Fruit fly (Drosophila melanogaster) whole organism, wandering third instar larva: Measurements from ENCODE around the gene eIF3f1.

Experiments
- Abd-B ChIP-seq: fragments of >200 bp; optimal IDR thresholded peaks from 2 replicates; lab custom pipeline; 2017; ENCODE audit warnings: missing biosample characterization, missing genetic modification characterization
- CG32264 ChIP-seq: fragments of 200-800 bp; sonication (Bioruptor generic); optimal IDR thresholded peaks from 2 replicates; lab custom pipeline; 2016; ENCODE audit warnings: missing biosample characterization, missing genetic modification characterization
- CG9705 ChIP-seq: fragments of 200-800 bp; sonication (Bioruptor generic); optimal IDR thresholded peaks from 2 replicates; lab custom pipeline; 2018; ENCODE audit warnings: missing biosample characterization, mild to moderate bottlenecking, missing genetic modification characterization
- CrebA ChIP-seq: fragments of 200-800 bp; sonication (Bioruptor generic); optimal IDR thresholded peaks from 2 replicates; lab custom pipeline; 2016; ENCODE audit warnings: missing biosample characterization, mild to moderate bottlenecking, missing genetic modification characterization, borderline replicate concordance
- Dfd ChIP-seq: fragments of >200 bp; optimal IDR thresholded peaks from 2 replicates; lab custom pipeline; 2017; ENCODE audit warnings: missing biosample characterization, missing genetic modification characterization
- Dif ChIP-seq: fragments of 200-275, 200-300 bp; sonication (Bioruptor generic); optimal IDR thresholded peaks from 2 replicates; lab custom pipeline; 2018; ENCODE audit warnings: missing biosample characterization, missing genetic modification characterization; ENCODE audit not compliant: partially characterized antibody
- GATAd ChIP-seq: sonication (Bioruptor generic); optimal IDR thresholded peaks from 2 replicates; lab custom pipeline; 2016; ENCODE audit warnings: missing biosample characterization, missing genetic modification characterization
- HLH106 ChIP-seq: fragments of 200-800 bp; optimal IDR thresholded peaks from 3 replicates; lab custom pipeline; 2019; ENCODE audit warnings: missing biosample characterization, mild to moderate bottlenecking, missing genetic modification characterization, moderate library complexity
- Hnf4 ChIP-seq: fragments of 200-800 bp; sonication (Bioruptor generic); optimal IDR thresholded peaks from 2 replicates; lab custom pipeline; 2016; ENCODE audit warnings: missing biosample characterization, mild to moderate bottlenecking, missing genetic modification characterization
- Hr78 ChIP-seq: fragments of >200 bp; optimal IDR thresholded peaks from 2 replicates; lab custom pipeline; 2017; ENCODE audit warnings: missing biosample characterization, missing genetic modification characterization
- Hr83 ChIP-seq: fragments of 200-300 bp; sonication (Bioruptor generic); optimal IDR thresholded peaks from 2 replicates; lab custom pipeline; 2016; ENCODE audit warnings: missing biosample characterization, mild to moderate bottlenecking, missing genetic modification characterization, moderate library complexity; ENCODE audit not compliant: poor library complexity, severe bottlenecking
- Jra ChIP-seq: sonication (Bioruptor generic); optimal IDR thresholded peaks from 2 replicates; lab custom pipeline; 2016; ENCODE audit warnings: missing biosample characterization, missing genetic modification characterization
- Mio ChIP-seq: sonication (Bioruptor generic); optimal IDR thresholded peaks from 2 replicates; lab custom pipeline; 2016; ENCODE audit warnings: missing biosample characterization, missing genetic modification characterization
- Myc ChIP-seq: fragments of >200 bp; optimal IDR thresholded peaks from 2 replicates; lab custom pipeline; 2017
- N ChIP-seq: fragments of >200 bp; optimal IDR thresholded peaks from 2 replicates; lab custom pipeline; 2018; ENCODE audit warnings: missing biosample characterization, missing external identifiers, missing genetic modification characterization
- OdsH ChIP-seq: fragments of 200-800 bp; sonication (Bioruptor generic); optimal IDR thresholded peaks from 2 replicates; lab custom pipeline; 2016; ENCODE audit warnings: missing biosample characterization, mild to moderate bottlenecking, missing genetic modification characterization
- Rel ChIP-seq, 2 experiments: fragments of 200-800 bp; sonication (Bioruptor generic) in 1 of 2; optimal IDR thresholded peaks; 2 replicates in 1 of 2; 3 replicates in 1 of 2; lab custom pipeline; 2016 to 2019; ENCODE audit warnings: mild to moderate bottlenecking in 2 of 2, missing biosample characterization in 2 of 2, missing genetic modification characterization in 2 of 2, moderate library complexity in 1 of 2
- Sp1 ChIP-seq: fragments of 200-800 bp; sonication (Bioruptor generic); optimal IDR thresholded peaks from 3 replicates; lab custom pipeline; 2019; ENCODE audit warnings: missing biosample characterization, mild to moderate bottlenecking, missing genetic modification characterization, moderate library complexity
- Vsx2 ChIP-seq: fragments of 200-300, 225-300 bp; sonication (Bioruptor generic); optimal IDR thresholded peaks from 2 replicates; lab custom pipeline; 2018; ENCODE audit warnings: missing biosample characterization, missing genetic modification characterization; ENCODE audit not compliant: partially characterized antibody
- br ChIP-seq: fragments of 200-800 bp; sonication (Bioruptor generic); optimal IDR thresholded peaks from 2 replicates; lab custom pipeline; 2016; ENCODE audit warnings: missing biosample characterization, missing genetic modification characterization
- brk ChIP-seq: fragments of 200-800 bp; sonication (Bioruptor generic); optimal IDR thresholded peaks from 2 replicates; lab custom pipeline; 2016; ENCODE audit warnings: missing biosample characterization, mild to moderate bottlenecking, missing genetic modification characterization
- dl ChIP-seq, 2 experiments: fragments of 175-275, 200-275 bp in 1 of 2; fragments of 200-275 bp in 1 of 2; sonication (Bioruptor generic); optimal IDR thresholded peaks; lab custom pipeline; 2018; ENCODE audit warnings: mild to moderate bottlenecking in 2 of 2, missing biosample characterization in 2 of 2, missing genetic modification characterization in 2 of 2, moderate library complexity in 2 of 2; ENCODE audit not compliant: partially characterized antibody in 2 of 2, insufficient read depth in 1 of 2
- dmrt93B ChIP-seq: fragments of 200-800 bp; sonication (Bioruptor generic); optimal IDR thresholded peaks from 2 replicates; lab custom pipeline; 2018; ENCODE audit warnings: missing biosample characterization, mild to moderate bottlenecking, missing genetic modification characterization
- dsf ChIP-seq: sonication (Bioruptor generic); optimal IDR thresholded peaks from 2 replicates; lab custom pipeline; 2016; ENCODE audit warnings: missing biosample characterization, missing genetic modification characterization, borderline replicate concordance
- ey ChIP-seq: fragments of 200-800 bp; sonication (Bioruptor generic); optimal IDR thresholded peaks from 2 replicates; lab custom pipeline; 2016; ENCODE audit warnings: missing biosample characterization, missing genetic modification characterization
- foxo ChIP-seq, 2 experiments: fragments of 200-800 bp; sonication (Bioruptor generic); optimal IDR thresholded peaks; 2 replicates in 1 of 2; 3 replicates in 1 of 2; lab custom pipeline; 2016 to 2017; ENCODE audit warnings: missing biosample characterization in 2 of 2, missing genetic modification characterization in 2 of 2
- fru ChIP-seq: fragments of 200-800 bp; sonication (Bioruptor generic); optimal IDR thresholded peaks from 3 replicates; lab custom pipeline; 2016; ENCODE audit warnings: missing biosample characterization, mild to moderate bottlenecking, missing genetic modification characterization
- h ChIP-seq: fragments of 200-800 bp; sonication (Bioruptor generic); optimal IDR thresholded peaks from 3 replicates; lab custom pipeline; 2016; ENCODE audit warnings: missing biosample characterization, mild to moderate bottlenecking, missing genetic modification characterization
- jim ChIP-seq: fragments of 175-275, 200-325 bp; sonication (Bioruptor generic); optimal IDR thresholded peaks from 2 replicates; lab custom pipeline; 2016; ENCODE audit warnings: missing biosample characterization, mild to moderate bottlenecking, missing genetic modification characterization
- lola ChIP-seq: fragments of >200 bp; optimal IDR thresholded peaks from 2 replicates; lab custom pipeline; 2017; ENCODE audit warnings: missing biosample characterization, missing genetic modification characterization
- pan ChIP-seq: fragments of >200 bp; optimal IDR thresholded peaks from 2 replicates; lab custom pipeline; 2017
- psq ChIP-seq: fragments of 200-800 bp; sonication (Bioruptor generic); optimal IDR thresholded peaks from 3 replicates; lab custom pipeline; 2017; ENCODE audit warnings: missing biosample characterization, mild to moderate bottlenecking, missing genetic modification characterization, moderate library complexity
- rgr ChIP-seq: fragments of 200-800 bp; sonication (Bioruptor generic); optimal IDR thresholded peaks from 3 replicates; lab custom pipeline; 2016; ENCODE audit warnings: missing biosample characterization, mild to moderate bottlenecking, missing genetic modification characterization
- sage ChIP-seq: fragments of 200-800 bp; sonication (Bioruptor generic); optimal IDR thresholded peaks from 2 replicates; lab custom pipeline; 2016; ENCODE audit warnings: missing biosample characterization, mild to moderate bottlenecking, missing genetic modification characterization
- sv ChIP-seq: fragments of 200-800 bp; sonication (Bioruptor generic); optimal IDR thresholded peaks from 3 replicates; lab custom pipeline; 2016; ENCODE audit warnings: missing biosample characterization, missing genetic modification characterization
- tai ChIP-seq: sonication (Bioruptor generic); optimal IDR thresholded peaks from 2 replicates; lab custom pipeline; 2016; ENCODE audit warnings: missing biosample characterization, missing genetic modification characterization
- usp ChIP-seq: fragments of >200 bp; optimal IDR thresholded peaks from 2 replicates; lab custom pipeline; 2017; ENCODE audit warnings: missing biosample characterization, missing genetic modification characterization
- woc ChIP-seq: sonication (Bioruptor generic); optimal IDR thresholded peaks from 2 replicates; lab custom pipeline; 2016; ENCODE audit warnings: missing biosample characterization, mild to moderate bottlenecking, missing genetic modification characterization

Gene eIF3f1

DNA sequence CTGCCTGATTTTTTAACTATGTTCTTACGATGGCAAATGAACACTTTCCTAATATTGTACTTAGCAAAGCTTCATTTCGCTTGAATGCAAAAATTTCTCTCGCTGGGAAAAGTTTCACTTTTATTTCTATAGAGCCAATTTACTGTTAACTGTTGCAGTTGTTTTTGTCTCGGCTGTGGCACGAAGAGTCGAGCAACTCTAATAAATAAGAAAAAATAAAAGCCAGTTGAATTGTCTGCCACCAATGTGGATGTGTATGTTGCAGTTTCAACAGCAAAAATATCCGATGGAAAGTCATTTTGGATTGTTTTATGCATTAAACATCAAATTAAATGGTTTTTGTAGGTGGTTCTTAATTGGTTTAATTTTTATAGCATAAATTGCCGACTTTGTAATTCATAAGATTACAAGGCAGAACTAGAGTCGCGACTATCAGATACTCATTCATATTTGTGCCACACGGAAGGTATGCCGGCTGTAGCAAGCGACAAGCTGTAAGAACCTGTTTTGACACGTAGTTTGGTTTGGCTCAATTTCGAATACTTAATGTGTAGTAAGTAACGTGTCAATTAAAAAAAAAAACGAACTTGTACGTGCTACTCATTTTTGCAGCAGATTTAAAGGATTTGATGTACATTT is 47.8 kb downstream of the eIF3f1 start:
- TF ChIP-seq pan (lab: Kevin White, UChicago) (no peak), Dfd (GFP tag; lab: Kevin White, UChicago) (no peak), CrebA (GFP tag; lab: Kevin White, UChicago) (no peak), GATAd (no peak), foxo (GFP tag; optimal IDR thresholded peaks at IDR 0.05; lab: Kevin White, UChicago) (no peak), sage (GFP tag; lab: Kevin White, UChicago) (no peak), sv (GFP tag; lab: Kevin White, UChicago) (no peak), Rel (GFP tag; optimal IDR thresholded peaks at IDR 0.05; lab: Kevin White, UChicago) (no peak), Rel (tag; optimal IDR thresholded peaks at IDR 0.05; lab: Kevin White, UChicago) (no peak), usp (no peak), Myc (lab: Kevin White, UChicago) (no peak), dl (GFP tag; optimal IDR thresholded peaks at IDR 0.05; lab: Kevin White, UChicago; ENCODE audit: insufficient read depth in 1 of 2, partially characterized antibody in 2 of 2) (no peak), Vsx2 (GFP tag; lab: Kevin White, UChicago) (no peak), psq (GFP tag; lab: Kevin White, UChicago) (no peak), Hr78 (GFP tag; lab: Kevin White, UChicago) (no peak), Jra (no peak), N (no peak)

DNA sequence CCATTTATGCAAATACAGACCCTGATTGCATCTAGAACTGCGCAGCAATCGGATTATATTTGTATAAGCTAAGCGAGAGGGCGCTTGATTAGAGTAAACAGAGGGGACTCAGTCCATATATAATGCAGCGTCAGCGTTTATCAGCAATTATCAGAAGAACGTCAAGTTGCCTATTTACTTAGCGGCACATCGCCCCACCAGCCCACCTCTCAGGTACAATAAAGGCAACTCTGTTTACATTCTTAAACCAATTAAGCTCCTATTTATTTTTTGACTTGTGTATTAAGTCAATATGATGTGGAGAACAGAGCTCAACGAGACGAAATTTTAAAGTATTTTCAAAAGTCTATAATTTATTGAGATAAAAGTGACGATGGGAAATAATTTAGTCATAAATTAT is 49.0 kb downstream of the eIF3f1 start:
- TF ChIP-seq HLH106 (tag; lab: Kevin White, UChicago) (peak; percentile 88), pan (lab: Kevin White, UChicago) (no peak), br (peak; percentile 98), Hnf4 (GFP tag; lab: Kevin White, UChicago) (peak; percentile 99), dsf (peak; percentile 95), ey (GFP tag; lab: Kevin White, UChicago) (peak; percentile 91), Rel (GFP tag; optimal IDR thresholded peaks at IDR 0.05; lab: Kevin White, UChicago) (peak; percentile 57), Rel (tag; optimal IDR thresholded peaks at IDR 0.05; lab: Kevin White, UChicago) (peak; percentile 69), dmrt93B (GFP tag; lab: Kevin White, UChicago) (peak; percentile 92), foxo (GFP tag; optimal IDR thresholded peaks at IDR 0.05; lab: Kevin White, UChicago) (peak; percentile 83 to 95), OdsH (GFP tag; lab: Kevin White, UChicago) (peak; percentile 98), Abd-B (GFP tag; lab: Kevin White, UChicago) (no peak), Mio (GFP tag; lab: Kevin White, UChicago) (peak; percentile 89), h (GFP tag; lab: Kevin White, UChicago) (peak; percentile 98), Hr83 (GFP tag; lab: Kevin White, UChicago) (peak; percentile 99), jim (peak; percentile 96), dl (GFP tag; optimal IDR thresholded peaks at IDR 0.05; lab: Kevin White, UChicago; ENCODE audit: insufficient read depth in 1 of 2, partially characterized antibody in 2 of 2) (no peak), psq (GFP tag; lab: Kevin White, UChicago) (peak; percentile 93), Vsx2 (GFP tag; lab: Kevin White, UChicago) (no peak), Myc (lab: Kevin White, UChicago) (no peak), tai (peak; percentile 98), CG9705 (GFP tag; lab: Kevin White, UChicago) (peak; percentile 93), CG32264 (GFP tag; lab: Kevin White, UChicago) (peak; percentile 95), sage (GFP tag; lab: Kevin White, UChicago) (peak; percentile 94), rgr (peak; percentile 99), Hr78 (GFP tag; lab: Kevin White, UChicago) (no peak), GATAd (peak; percentile 95), CrebA (GFP tag; lab: Kevin White, UChicago) (peak; percentile 85), usp (no peak), lola (no peak), N (no peak), Dif (no peak), brk (peak; percentile 96), sv (GFP tag; lab: Kevin White, UChicago) (no peak), Sp1 (peak; percentile 96), Dfd (GFP tag; lab: Kevin White, UChicago) (no peak), woc (GFP tag; lab: Kevin White, UChicago) (peak; percentile 76), Jra (peak; percentile 98), fru (GFP tag; lab: Kevin White, UChicago) (peak; percentile 96)
